Worm (Caenorhabditis elegans) whole organism, early embryonic: ENCODE results near the gene CD4.8.

Experiments
- B0310.2 ChIP-seq: sonication (generic microtip); optimal IDR thresholded peaks from 2 replicates; lab custom pipeline; 2016; ENCODE audit warnings: mild to moderate bottlenecking, missing genetic modification characterization, missing compliant biosample characterization
- F13C5.2 ChIP-seq: sonication (generic microtip); optimal IDR thresholded peaks from 2 replicates; lab custom pipeline; 2017; ENCODE audit warnings: mild to moderate bottlenecking, missing genetic modification characterization, inconsistent platforms, missing compliant biosample characterization
- aly-1 ChIP-seq: sonication (generic microtip); optimal IDR thresholded peaks from 2 replicates; lab custom pipeline; 2016; ENCODE audit warnings: missing genetic modification characterization, missing compliant biosample characterization
- ama-1 ChIP-seq: fragments of 150-350 bp; optimal IDR thresholded peaks from 2 replicates; lab custom pipeline; 2014
- ceh-13 ChIP-seq: fragments of 200-800 bp; sonication (Bioruptor generic); optimal IDR thresholded peaks from 2 replicates; lab custom pipeline; 2018; ENCODE audit warnings: mild to moderate bottlenecking, missing genetic modification characterization, missing compliant biosample characterization
- ceh-36 ChIP-seq: sonication (generic microtip); optimal IDR thresholded peaks from 2 replicates; lab custom pipeline; 2016; ENCODE audit warnings: missing genetic modification characterization, inconsistent platforms, missing compliant biosample characterization
- ets-7 ChIP-seq: sonication (generic microtip); optimal IDR thresholded peaks from 2 replicates; lab custom pipeline; 2016; ENCODE audit warnings: missing genotype, missing genetic modification characterization, missing compliant biosample characterization
- flt-1 ChIP-seq: fragments of 200-800 bp; sonication (Bioruptor generic); IDR thresholded peaks from 2 replicates; pipeline ENCODE4 v1.3.6; 2022; ENCODE audit warnings: missing genetic modification characterization, missing compliant biosample characterization
- hmbx-1 ChIP-seq: sonication (generic microtip); optimal IDR thresholded peaks from 2 replicates; lab custom pipeline; 2016; ENCODE audit warnings: mild to moderate bottlenecking, missing genetic modification characterization, missing compliant biosample characterization
- hmg-4 ChIP-seq: fragments of 200-800 bp; sonication (Bioruptor generic); optimal IDR thresholded peaks from 2 replicates; lab custom pipeline; 2018; ENCODE audit warnings: mild to moderate bottlenecking, missing genetic modification characterization, missing compliant biosample characterization
- hnd-1 ChIP-seq: sonication (generic microtip); optimal IDR thresholded peaks from 2 replicates; lab custom pipeline; 2016; ENCODE audit warnings: missing genetic modification characterization, missing compliant biosample characterization
- pes-1 ChIP-seq: fragments of 200-800 bp; sonication (Bioruptor generic); IDR thresholded peaks from 2 replicates; pipeline ENCODE4 v1.3.6; 2022; ENCODE audit warnings: missing genetic modification reagents, missing genetic modification characterization, missing compliant biosample characterization
- scrt-1 ChIP-seq: fragments of 200-800 bp; sonication (Bioruptor generic); IDR thresholded peaks from 2 replicates; pipeline ENCODE4 v1.3.6; 2022; ENCODE audit warnings: missing genetic modification characterization, missing compliant biosample characterization
- sea-1 ChIP-seq: fragments of 200-800 bp; sonication (Bioruptor generic); conservative IDR thresholded peaks from 2 replicates; pipeline ENCODE4 v1.3.6; 2022; ENCODE audit warnings: missing genetic modification characterization, missing compliant biosample characterization
- tbx-11 ChIP-seq: fragments of 200-800 bp; sonication (Bioruptor generic); IDR thresholded peaks from 2 replicates; pipeline ENCODE4 v1.3.6; 2022; ENCODE audit warnings: missing genetic modification characterization, missing compliant biosample characterization
- tbx-37 ChIP-seq: fragments of 200-800 bp; sonication (Bioruptor generic); conservative IDR thresholded peaks from 2 replicates; pipeline ENCODE4 v1.3.6; 2022; ENCODE audit warnings: missing genetic modification reagents, missing genetic modification characterization, missing compliant biosample characterization
- tra-4 ChIP-seq: sonication (generic microtip); optimal IDR thresholded peaks from 2 replicates; lab custom pipeline; 2017; ENCODE audit warnings: missing genetic modification characterization, missing compliant biosample characterization

Gene CD4.8

DNA sequence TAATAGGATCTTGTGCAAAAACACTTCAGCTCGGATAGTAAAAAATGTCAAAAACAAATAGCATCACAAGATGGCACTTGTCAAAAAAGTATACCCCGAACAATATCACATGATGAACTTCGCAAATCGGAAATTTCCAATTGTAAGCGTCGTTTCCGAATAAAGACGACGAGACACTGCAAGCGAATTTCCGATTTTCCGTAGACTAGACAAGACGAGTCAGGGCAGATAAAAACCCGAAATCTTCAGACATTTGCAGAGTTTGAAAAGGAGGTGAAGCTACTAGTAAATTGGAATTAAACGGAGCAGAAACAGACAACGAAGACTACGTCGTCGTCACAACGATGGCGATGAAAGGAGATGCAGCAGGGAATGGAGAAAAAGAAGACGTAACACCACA lies 29.5 kb downstream of the CD4.8 start:
- TF ChIP-seq sea-1 (GFP tag; lab: Robert Waterston, UW) (no peak), flt-1 (GFP tag; lab: Robert Waterston, UW) (no peak), ets-7 (tag; lab: Kevin White, UChicago) (no peak), aly-1 (tag; lab: Kevin White, UChicago) (no peak), tra-4 (tag; lab: Kevin White, UChicago) (no peak), ceh-13 (GFP tag; lab: Kevin White, UChicago) (no peak), ama-1 (lab: Kevin White, UChicago) (no peak), tbx-37 (no peak), pes-1 (GFP tag; lab: Robert Waterston, UW) (no peak), scrt-1 (no peak), tbx-11 (GFP tag; lab: Robert Waterston, UW) (no peak)

ce11 chrV:5570433-5570832 lies 30.7 kb downstream of the CD4.8 start, which contains the start of gene glb-6:
glb-6 (minus strand) TSS chrV:5570533.
- TF ChIP-seq ceh-13 (GFP tag; lab: Kevin White, UChicago) (no peak), ama-1 (lab: Kevin White, UChicago) (no peak), B0310.2 (tag; lab: Kevin White, UChicago) (no peak), hmg-4 (GFP tag; lab: Kevin White, UChicago) (no peak), F13C5.2 (tag; lab: Kevin White, UChicago) (no peak), pes-1 (GFP tag; lab: Robert Waterston, UW) (no peak)

ce11 chrV:5567119-5567518 lies 34.0 kb downstream of the CD4.8 start, which contains the start of gene C18C4.7:
C18C4.7 (minus strand) TSS chrV:5567219.
- TF ChIP-seq B0310.2 (tag; lab: Kevin White, UChicago) (no peak), hmg-4 (GFP tag; lab: Kevin White, UChicago) (no peak), tra-4 (tag; lab: Kevin White, UChicago) (no peak)

DNA sequence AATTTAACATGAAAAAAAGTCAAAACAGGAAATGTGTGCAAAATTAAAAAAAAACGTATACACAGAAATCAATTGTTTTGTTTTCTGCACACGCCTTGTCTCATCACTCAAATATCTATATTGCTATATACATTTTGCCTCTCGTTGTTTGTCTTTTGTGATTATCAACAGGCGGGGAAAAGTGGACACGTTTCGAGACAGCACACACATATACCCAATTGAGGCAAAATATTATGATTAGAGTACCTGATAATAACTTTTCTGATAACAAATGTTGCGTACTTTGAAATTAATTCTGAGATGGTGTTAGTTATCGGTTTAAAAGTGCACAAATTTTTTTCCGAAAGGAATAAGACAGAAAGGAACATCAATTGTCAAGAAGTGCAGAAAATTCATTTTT lies 41.3 kb downstream of the CD4.8 start:
- no peak for TF ChIP-seq F13C5.2 (tag; lab: Kevin White, UChicago)
- no peak for TF ChIP-seq tbx-11 (GFP tag; lab: Robert Waterston, UW)
- no peak for TF ChIP-seq ets-7 (tag; lab: Kevin White, UChicago)
- TF ChIP-seq ceh-13 (GFP tag; lab: Kevin White, UChicago) = no peak
- TF ChIP-seq tra-4 (tag; lab: Kevin White, UChicago) = no peak
- no peak for TF ChIP-seq hnd-1 (tag; lab: Kevin White, UChicago)
- no peak for TF ChIP-seq tbx-37
- TF ChIP-seq sea-1 (GFP tag; lab: Robert Waterston, UW) = no peak
- no peak for TF ChIP-seq pes-1 (GFP tag; lab: Robert Waterston, UW)
- no peak for TF ChIP-seq hmg-4 (GFP tag; lab: Kevin White, UChicago)
- no peak for TF ChIP-seq ceh-36
- no peak for TF ChIP-seq aly-1 (tag; lab: Kevin White, UChicago)
- no peak for TF ChIP-seq ama-1 (lab: Kevin White, UChicago)
- no peak for TF ChIP-seq B0310.2 (tag; lab: Kevin White, UChicago)
- no peak for TF ChIP-seq scrt-1
- no peak for TF ChIP-seq hmbx-1 (tag; lab: Kevin White, UChicago)
- no peak for TF ChIP-seq flt-1 (GFP tag; lab: Robert Waterston, UW)

ce11 chrV:5558590-5558989 lies 42.6 kb downstream of the CD4.8 start, which contains the start of gene glb-5:
glb-5 (plus strand) TSS chrV:5558890.
- TF ChIP-seq scrt-1 = no peak
- TF ChIP-seq hmg-4 (GFP tag; lab: Kevin White, UChicago) = no peak
- no peak for TF ChIP-seq ceh-36
- TF ChIP-seq hnd-1 (tag; lab: Kevin White, UChicago) = no peak
- no peak for TF ChIP-seq hmbx-1 (tag; lab: Kevin White, UChicago)
- no peak for TF ChIP-seq F13C5.2 (tag; lab: Kevin White, UChicago)
- no peak for TF ChIP-seq tbx-11 (GFP tag; lab: Robert Waterston, UW)
- no peak for TF ChIP-seq pes-1 (GFP tag; lab: Robert Waterston, UW)
- no peak for TF ChIP-seq ceh-13 (GFP tag; lab: Kevin White, UChicago)
